Fruit fly (Drosophila melanogaster) whole organism: Measurements from ENCODE around the gene tplus3a.

Experiments
- EcR ChIP-seq, 2 experiments: fragments of >200 bp; optimal IDR thresholded peaks; 2 replicates each; lab custom pipeline; 2017; ENCODE audit warnings: missing biosample characterization in 2 of 2, missing genetic modification characterization in 2 of 2, missing genetic modification reagents in 2 of 2
- pan ChIP-seq: fragments of >200 bp; optimal IDR thresholded peaks from 2 replicates; lab custom pipeline; 2017
- psq ChIP-seq: fragments of >200 bp; optimal IDR thresholded peaks from 2 replicates; lab custom pipeline; 2017

dm6 chr2L:22043777-22044176 is 27.2 kb upstream of the tplus3a start, which contains the start of gene CG31601:
- no peak for TF ChIP-seq psq
- no peak for TF ChIP-seq pan (lab: Kevin White, UChicago)
- TF ChIP-seq EcR (GFP tag; optimal IDR thresholded peaks at IDR 0.05; lab: Kevin White, UChicago), result no peak
